Fruit fly (Drosophila melanogaster): ENCODE results near the gene CG10681.
A peak's percentile ranks its signal among the peaks of the same experiment; 100 is the strongest.

Gene CG10681

DNA sequence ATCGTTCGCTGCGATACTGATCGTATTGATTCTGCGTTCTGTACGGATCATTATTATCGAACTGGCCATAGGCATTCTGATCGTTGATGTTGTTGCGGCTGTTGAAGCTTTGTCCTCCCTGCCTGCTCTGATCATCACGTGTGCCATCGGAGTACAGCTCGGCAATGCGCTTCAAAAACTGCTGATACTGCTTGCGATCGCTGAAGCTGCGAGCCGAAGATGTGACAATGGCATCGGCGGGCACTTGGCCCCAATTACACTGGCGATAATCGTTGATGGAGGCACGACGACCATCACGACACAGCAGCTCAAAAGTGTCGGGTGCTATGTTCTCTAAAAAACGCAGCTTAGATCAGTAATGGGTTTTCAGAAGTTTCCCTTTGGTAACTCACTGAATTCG lies 30.9 kb downstream of the CG10681 start:
- TF ChIP-seq woc (GFP tag; optimal IDR thresholded peaks at IDR 0.05), result no peak
- TF ChIP-seq CrebA (GFP tag; optimal IDR thresholded peaks at IDR 0.05; ENCODE audit: borderline replicate concordance), result no peak
- TF ChIP-seq br (GFP tag; optimal IDR thresholded peaks at IDR 0.05), result no peak
- TF ChIP-seq Vsx2 (GFP tag; optimal IDR thresholded peaks at IDR 0.05; ENCODE audit: partially characterized antibody), result no peak
- TF ChIP-seq dl (GFP tag; optimal IDR thresholded peaks at IDR 0.05; ENCODE audit: insufficient read depth in 1 of 2, partially characterized antibody in 2 of 2), result no peak
- TF ChIP-seq foxo (GFP tag; optimal IDR thresholded peaks at IDR 0.05), result no peak
- TF ChIP-seq N (GFP tag; optimal IDR thresholded peaks at IDR 0.05), result no peak
- TF ChIP-seq Hr83 (GFP tag; optimal IDR thresholded peaks at IDR 0.05; ENCODE audit: poor library complexity, severe bottlenecking), result no peak
- TF ChIP-seq psq (GFP tag; optimal IDR thresholded peaks at IDR 0.05), result no peak
- no peak for TF ChIP-seq dmrt93B (GFP tag; optimal IDR thresholded peaks at IDR 0.05)
- TF ChIP-seq sage (GFP tag; optimal IDR thresholded peaks at IDR 0.05), result no peak
- TF ChIP-seq Rel (GFP tag; optimal IDR thresholded peaks at IDR 0.05), result no peak
- TF ChIP-seq Rel (tag; optimal IDR thresholded peaks at IDR 0.05), result no peak
- no peak for TF ChIP-seq ey (GFP tag; optimal IDR thresholded peaks at IDR 0.05)
- no peak for TF ChIP-seq brk (GFP tag; optimal IDR thresholded peaks at IDR 0.05)
- no peak for TF ChIP-seq lola (GFP tag; optimal IDR thresholded peaks at IDR 0.05)
- TF ChIP-seq HLH106 (tag; optimal IDR thresholded peaks at IDR 0.05), result no peak
- no peak for TF ChIP-seq CG9705 (GFP tag; optimal IDR thresholded peaks at IDR 0.05)
- TF ChIP-seq Hr78 (GFP tag; optimal IDR thresholded peaks at IDR 0.05), result no peak
- no peak for TF ChIP-seq GATAd (GFP tag; optimal IDR thresholded peaks at IDR 0.05)
- TF ChIP-seq fru (GFP tag; optimal IDR thresholded peaks at IDR 0.05), result no peak

DNA sequence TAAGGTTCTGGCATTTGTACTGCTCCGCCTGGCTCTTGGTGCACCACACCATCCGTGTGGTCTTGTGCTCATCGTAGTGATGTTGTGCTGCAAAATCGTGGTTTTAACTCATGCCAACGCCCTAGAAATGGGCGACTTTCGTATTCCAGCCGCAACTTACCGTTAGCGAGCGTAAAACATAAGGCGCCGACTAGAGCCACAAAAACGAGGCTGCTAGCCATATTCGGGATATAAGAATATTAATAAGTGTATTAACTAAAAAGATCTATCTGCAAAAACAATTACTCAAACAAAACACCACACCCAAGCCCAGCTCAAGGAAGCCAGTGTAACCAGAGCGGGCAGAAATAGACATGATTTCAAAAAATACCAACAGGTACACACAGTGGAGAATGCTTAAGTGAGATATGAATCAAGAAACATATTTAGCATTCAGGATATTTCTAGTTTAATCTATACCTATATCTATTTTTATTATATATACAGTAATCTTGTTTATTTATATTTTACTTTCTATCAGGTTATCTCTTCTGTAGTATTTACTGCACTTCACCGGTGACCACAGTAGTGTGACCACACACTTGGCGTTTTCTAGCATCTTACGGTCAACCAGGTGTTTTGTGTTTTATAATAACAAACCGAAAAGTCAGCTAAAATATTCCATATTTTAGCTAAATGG lies 32.2 kb downstream of the CG10681 start, which contains the start of the genes Tsf2 and CG34242:
TSS of gene Tsf2 (minus strand) at position 333 of the 679 bp plus-strand sequence.
TSS of gene CG34242 (plus strand) at position 605 of the 679 bp plus-strand sequence.
- no peak for TF ChIP-seq Hr83 (GFP tag; optimal IDR thresholded peaks at IDR 0.05; ENCODE audit: poor library complexity, severe bottlenecking)
- TF ChIP-seq h (GFP tag; optimal IDR thresholded peaks at IDR 0.05), result no peak
- TF ChIP-seq sage (GFP tag; optimal IDR thresholded peaks at IDR 0.05), result peak; percentile 56
- no peak for TF ChIP-seq Rel (GFP tag; optimal IDR thresholded peaks at IDR 0.05)
- TF ChIP-seq Rel (tag; optimal IDR thresholded peaks at IDR 0.05), result peak; percentile 80
- peak; percentile 16 for TF ChIP-seq sv (GFP tag; optimal IDR thresholded peaks at IDR 0.05)
- peak; percentile 81 for TF ChIP-seq dmrt93B (GFP tag; optimal IDR thresholded peaks at IDR 0.05)
- no peak for TF ChIP-seq Abd-B (GFP tag; optimal IDR thresholded peaks at IDR 0.05)
- TF ChIP-seq fru (GFP tag; optimal IDR thresholded peaks at IDR 0.05), result peak; percentile 63
- TF ChIP-seq Sp1 (GFP tag; optimal IDR thresholded peaks at IDR 0.05), result peak; percentile 4
- TF ChIP-seq foxo (GFP tag; optimal IDR thresholded peaks at IDR 0.05), result peak in 1 of 2 experiments; percentile 75
- TF ChIP-seq Hr78 (GFP tag; optimal IDR thresholded peaks at IDR 0.05), result no peak
- peak; percentile 28 for TF ChIP-seq CG9705 (GFP tag; optimal IDR thresholded peaks at IDR 0.05)
- TF ChIP-seq Jra (GFP tag; optimal IDR thresholded peaks at IDR 0.05), result no peak
- peak; percentile 39 for TF ChIP-seq Myc (optimal IDR thresholded peaks at IDR 0.05)
- TF ChIP-seq OdsH (GFP tag; optimal IDR thresholded peaks at IDR 0.05), result no peak
- TF ChIP-seq HLH106 (tag; optimal IDR thresholded peaks at IDR 0.05), result peak; percentile 94
- TF ChIP-seq woc (GFP tag; optimal IDR thresholded peaks at IDR 0.05), result peak; percentile 46
- peak; percentile 23 for TF ChIP-seq rgr (GFP tag; optimal IDR thresholded peaks at IDR 0.05)

DNA sequence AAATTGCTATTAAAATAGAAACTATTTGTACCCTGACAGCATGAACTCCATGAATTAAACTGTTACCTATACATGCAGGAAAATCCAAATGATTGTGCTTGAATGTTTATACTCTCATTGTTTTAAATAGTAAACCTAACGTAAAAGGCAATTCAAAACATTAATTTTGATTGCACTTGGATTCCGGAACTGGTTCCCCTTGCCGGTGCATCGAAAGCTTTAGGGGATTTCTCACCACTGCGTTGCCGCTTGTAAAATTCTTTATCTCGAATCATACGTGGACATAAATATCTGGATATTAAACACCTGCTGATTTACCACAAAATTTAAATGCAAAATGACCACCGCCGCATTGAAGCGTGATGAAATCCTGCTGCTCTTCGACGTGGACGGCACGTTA lies 33.0 kb downstream of the CG10681 start, which contains the start of gene Pmm2:
TSS of gene Pmm2 (plus strand) at position 273 of the 400 bp plus-strand sequence.
- no peak for TF ChIP-seq psq (GFP tag; optimal IDR thresholded peaks at IDR 0.05)
- TF ChIP-seq OdsH (GFP tag; optimal IDR thresholded peaks at IDR 0.05), result no peak
- no peak for TF ChIP-seq woc (GFP tag; optimal IDR thresholded peaks at IDR 0.05)
- TF ChIP-seq br (GFP tag; optimal IDR thresholded peaks at IDR 0.05), result no peak
- TF ChIP-seq Rel (GFP tag; optimal IDR thresholded peaks at IDR 0.05), result no peak
- TF ChIP-seq Rel (tag; optimal IDR thresholded peaks at IDR 0.05), result peak; percentile 2

DNA sequence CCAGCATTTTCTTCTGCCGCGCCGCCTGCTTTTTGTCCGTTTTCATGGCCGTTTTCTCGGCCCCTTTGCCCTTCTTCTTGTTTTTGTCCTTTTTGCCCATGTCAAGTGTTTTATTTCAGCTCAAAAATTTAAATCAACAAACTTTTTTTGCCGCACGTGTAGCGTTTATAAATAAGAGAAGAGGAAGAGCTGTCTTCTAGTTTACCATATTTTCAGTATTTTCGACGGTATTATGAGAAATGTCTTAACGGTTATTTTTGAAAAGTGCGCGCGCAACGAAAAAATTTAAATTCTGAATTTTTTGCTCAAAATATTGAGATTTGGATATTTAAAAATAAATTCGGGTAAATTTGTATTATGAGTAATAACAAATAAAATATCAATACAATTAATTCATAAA lies 35.8 kb downstream of the CG10681 start, which contains the start of gene CG4069:
TSS of gene CG4069 (minus strand) at position 193 of the 400 bp plus-strand sequence.
- TF ChIP-seq Myc (optimal IDR thresholded peaks at IDR 0.05), result peak; percentile 31
- TF ChIP-seq rgr (GFP tag; optimal IDR thresholded peaks at IDR 0.05), result no peak

DNA sequence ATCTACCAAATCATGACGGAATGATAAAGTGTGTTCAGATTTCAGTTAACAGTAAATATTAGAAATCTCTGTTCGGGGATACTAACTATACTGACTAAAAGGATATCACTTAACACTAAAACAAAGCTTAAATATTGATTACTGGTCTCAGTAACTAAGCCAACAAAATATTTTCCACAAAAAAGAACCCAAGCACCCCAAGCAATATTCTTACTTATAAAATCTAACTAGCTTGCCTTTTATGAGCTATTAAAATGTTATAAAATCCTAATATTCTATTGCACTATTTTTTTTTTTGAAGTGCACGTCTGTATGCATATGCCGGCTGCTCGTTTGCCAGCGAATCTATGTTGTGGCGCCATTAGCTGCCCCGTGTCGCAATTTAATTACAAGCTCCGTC lies 48.2 kb downstream of the CG10681 start:
- TF ChIP-seq Sp1 (GFP tag; optimal IDR thresholded peaks at IDR 0.05) (no peak), HLH106 (tag; optimal IDR thresholded peaks at IDR 0.05) (no peak), fru (GFP tag; optimal IDR thresholded peaks at IDR 0.05) (no peak), Jra (GFP tag; optimal IDR thresholded peaks at IDR 0.05) (no peak), CG9705 (GFP tag; optimal IDR thresholded peaks at IDR 0.05) (no peak), Myc (optimal IDR thresholded peaks at IDR 0.05) (no peak), Dif (GFP tag; optimal IDR thresholded peaks at IDR 0.05; ENCODE audit: partially characterized antibody) (no peak), OdsH (GFP tag; optimal IDR thresholded peaks at IDR 0.05) (no peak), woc (GFP tag; optimal IDR thresholded peaks at IDR 0.05) (no peak), br (GFP tag; optimal IDR thresholded peaks at IDR 0.05) (no peak), Hr78 (GFP tag; optimal IDR thresholded peaks at IDR 0.05) (no peak), rgr (GFP tag; optimal IDR thresholded peaks at IDR 0.05) (no peak), pan (optimal IDR thresholded peaks at IDR 0.05) (no peak), sage (GFP tag; optimal IDR thresholded peaks at IDR 0.05) (no peak), h (GFP tag; optimal IDR thresholded peaks at IDR 0.05) (no peak), Vsx2 (GFP tag; optimal IDR thresholded peaks at IDR 0.05; ENCODE audit: partially characterized antibody) (no peak), Rel (GFP tag; optimal IDR thresholded peaks at IDR 0.05) (no peak), Rel (tag; optimal IDR thresholded peaks at IDR 0.05) (no peak), dmrt93B (GFP tag; optimal IDR thresholded peaks at IDR 0.05) (no peak), foxo (GFP tag; optimal IDR thresholded peaks at IDR 0.05) (no peak), Mio (GFP tag; optimal IDR thresholded peaks at IDR 0.05) (no peak)
